Fruit fly (Drosophila melanogaster) whole organism, wandering third instar larva: ENCODE data around the gene CG4045.

Experiments
- Mio ChIP-seq: sonication (Bioruptor generic); optimal IDR thresholded peaks from 2 replicates; lab custom pipeline; 2016; ENCODE audit warnings: missing biosample characterization, missing genetic modification characterization
- tai ChIP-seq: sonication (Bioruptor generic); optimal IDR thresholded peaks from 2 replicates; lab custom pipeline; 2016; ENCODE audit warnings: missing biosample characterization, missing genetic modification characterization

dm6 chrX:2080367-2080927 lies 4.7 kb upstream of the CG4045 start, which contains the start of the genes CG16903 and Unc-76:
- TF ChIP-seq Mio (GFP tag; lab: Kevin White, UChicago) (no peak), tai (GFP tag; lab: Kevin White, UChicago) (no peak)
